Fruit fly (Drosophila melanogaster): ENCODE data around the gene REPTOR.

REPTOR gene

dm6 chr3R:24582669-24582995 is at the start of gene REPTOR (continued):
- TF ChIP-seq hkb (optimal IDR thresholded peaks at IDR 0.05) (no peak), hkb (GFP tag; IDR thresholded peaks at IDR 0.05) (no peak), Rfx (GFP tag; IDR thresholded peaks at IDR 0.05) (no peak), aop (GFP tag; IDR thresholded peaks at IDR 0.05) (no peak), rib (GFP tag; IDR thresholded peaks at IDR 0.05) (no peak), GATAe (GFP tag; conservative IDR thresholded peaks at IDR 0.05) (no peak), Eip74EF (GFP tag; optimal IDR thresholded peaks at IDR 0.05) (peak in 1 of 2 experiments; percentile 7), crol (GFP tag; IDR thresholded peaks at IDR 0.05) (no peak), kah (GFP tag; optimal IDR thresholded peaks at IDR 0.05) (peak; percentile 75), CG18599 (GFP tag; optimal IDR thresholded peaks at IDR 0.05) (peak; percentile 54), Scr (GFP tag; IDR thresholded peaks at IDR 0.05; ENCODE audit: partially characterized antibody) (no peak), lov (optimal IDR thresholded peaks at IDR 0.05) (no peak), lov (GFP tag; IDR thresholded peaks at IDR 0.05) (no peak), CG9817 (tag; optimal IDR thresholded peaks at IDR 0.05) (no peak), CG15479 (GFP tag; optimal IDR thresholded peaks at IDR 0.05) (no peak), CG7271 (tag; optimal IDR thresholded peaks at IDR 0.05) (no peak), NC2β (GFP tag; optimal IDR thresholded peaks at IDR 0.05) (no peak), bowl (GFP tag; IDR thresholded peaks at IDR 0.05) (no peak), CG30403 (GFP tag; optimal IDR thresholded peaks at IDR 0.05) (no peak), az2 (GFP tag; optimal IDR thresholded peaks at IDR 0.05) (no peak), tgo (GFP tag; IDR thresholded peaks at IDR 0.05) (no peak), HLH4C (GFP tag; IDR thresholded peaks at IDR 0.05; ENCODE audit: partially characterized antibody) (no peak), CG3281 (GFP tag; optimal IDR thresholded peaks at IDR 0.05) (peak; percentile 45), CG14441 (GFP tag; IDR thresholded peaks at IDR 0.05) (no peak), CG11247 (GFP tag; IDR thresholded peaks at IDR 0.05) (no peak), Sry-δ (GFP tag; optimal IDR thresholded peaks at IDR 0.05) (peak; percentile 12), ken (GFP tag; IDR thresholded peaks at IDR 0.05) (no peak), gcm2 (GFP tag; optimal IDR thresholded peaks at IDR 0.05) (peak; percentile 45), Opbp (GFP tag; IDR thresholded peaks at IDR 0.05; ENCODE audit: partially characterized antibody) (no peak), ems (GFP tag; optimal IDR thresholded peaks at IDR 0.05) (no peak), dmrt11E (tag; optimal IDR thresholded peaks at IDR 0.05) (no peak), Antp (GFP tag; optimal IDR thresholded peaks at IDR 0.05) (no peak), Hr51 (GFP tag; optimal IDR thresholded peaks at IDR 0.05) (no peak), gro (GFP tag; optimal IDR thresholded peaks at IDR 0.05) (peak; percentile 29), CG12659 (GFP tag; optimal IDR thresholded peaks at IDR 0.05) (peak; percentile 60), CG11695 (GFP tag; IDR thresholded peaks at IDR 0.05) (no peak), sisA (GFP tag; IDR thresholded peaks at IDR 0.05) (no peak), Lim3 (GFP tag; IDR thresholded peaks at IDR 0.05) (no peak), CG4360 (GFP tag; IDR thresholded peaks at IDR 0.05) (no peak), Fer1 (GFP tag; optimal IDR thresholded peaks at IDR 0.05) (peak; percentile 65), CG8765 (GFP tag; IDR thresholded peaks at IDR 0.05) (no peak), CG14667 (GFP tag; IDR thresholded peaks at IDR 0.05) (no peak), Elba2 (GFP tag; optimal IDR thresholded peaks at IDR 0.05) (no peak), trem (tag; optimal IDR thresholded peaks at IDR 0.05) (peak; percentile 61), hb (GFP tag; IDR thresholded peaks at IDR 0.05; ENCODE audit: partially characterized antibody) (no peak), CG5245 (GFP tag; optimal IDR thresholded peaks at IDR 0.05) (no peak), sd (tag; optimal IDR thresholded peaks at IDR 0.05) (peak; percentile 38), CG42726 (GFP tag; IDR thresholded peaks at IDR 0.05; ENCODE audit: partially characterized antibody) (no peak), da (GFP tag; optimal IDR thresholded peaks at IDR 0.05) (no peak), Adf1 (GFP tag; IDR thresholded peaks at IDR 0.05) (no peak), CG9727 (GFP tag; optimal IDR thresholded peaks at IDR 0.05) (no peak), CG32772 (GFP tag; IDR thresholded peaks at IDR 0.05) (no peak), CG11504 (tag; optimal IDR thresholded peaks at IDR 0.05) (peak; percentile 40)
